Worm (Caenorhabditis elegans) whole organism, L1 larva: ENCODE measurements around the gene rha-1.

Source experiments
- aha-1 ChIP-seq: fragments of 150-350 bp; optimal IDR thresholded peaks from 2 replicates; lab custom pipeline; 2014; ENCODE audit warnings: missing biosample characterization, missing genetic modification characterization
- alr-1 ChIP-seq: fragments of 200-800 bp; sonication (Bioruptor generic); optimal IDR thresholded peaks from 2 replicates; lab custom pipeline; 2018; ENCODE audit warnings: borderline replicate concordance, mild to moderate bottlenecking, missing genetic modification characterization, missing compliant biosample characterization
- pqm-1 ChIP-seq: sonication (generic microtip); optimal IDR thresholded peaks from 3 replicates; lab custom pipeline; 2017; ENCODE audit warnings: missing biosample characterization, missing genetic modification characterization
- ztf-4 ChIP-seq: fragments of 150-350 bp; optimal IDR thresholded peaks from 2 replicates; lab custom pipeline; 2014; ENCODE audit warnings: missing biosample characterization, missing genetic modification characterization

DNA sequence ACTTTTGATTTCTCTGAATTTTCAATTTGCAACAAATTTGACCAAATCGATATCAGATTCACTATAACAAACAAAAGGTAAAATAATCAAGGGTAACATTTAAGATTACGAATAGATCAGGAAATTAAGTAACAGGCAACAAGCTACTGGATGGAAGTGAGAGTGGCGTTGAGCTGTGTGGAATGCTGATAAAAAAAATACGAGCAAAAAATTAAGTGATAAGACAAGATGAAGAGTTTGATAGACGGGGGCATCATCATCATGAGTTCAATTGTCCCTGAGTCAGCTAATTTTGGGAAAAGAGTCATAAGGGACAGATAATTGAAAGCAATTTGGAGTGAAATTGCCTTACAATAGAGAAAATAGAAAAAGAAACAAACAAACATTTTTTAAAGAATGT is 16.6 kb downstream of the rha-1 start:
- TF ChIP-seq alr-1 (tag; lab: Kevin White, UChicago): no peak
- TF ChIP-seq pqm-1: no peak
- no peak for TF ChIP-seq aha-1 (tag; lab: Kevin White, UChicago)
- no peak for TF ChIP-seq ztf-4 (tag; lab: Kevin White, UChicago)
